Worm (Caenorhabditis elegans) whole organism, young adult: ENCODE measurements around the gene erfa-3.

ENCODE experiments used
- ama-1 ChIP-seq, 3 experiments: fragments of 150-350 bp in 1 of 3; sonication (generic microtip) in 2 of 3; optimal IDR thresholded peaks; 2 replicates each; lab custom pipeline; 2014 to 2018; ENCODE audit warnings: missing biosample characterization in 2 of 3, missing genetic modification characterization in 2 of 3, missing genetic modification reagents in 2 of 3
- dpl-1 ChIP-seq: fragments of 150-350 bp; optimal IDR thresholded peaks from 2 replicates; lab custom pipeline; 2014; ENCODE audit warnings: missing biosample characterization, missing genetic modification reagents, missing genetic modification characterization
- mxl-1 ChIP-seq: sonication (generic microtip); optimal IDR thresholded peaks from 2 replicates; lab custom pipeline; 2016; ENCODE audit warnings: missing genetic modification characterization, missing compliant biosample characterization
- nhr-90 ChIP-seq: sonication (generic microtip); optimal IDR thresholded peaks from 2 replicates; lab custom pipeline; 2016; ENCODE audit warnings: missing genotype, mild to moderate bottlenecking, missing genetic modification characterization, missing compliant biosample characterization
- snpc-4 ChIP-seq, 5 experiments: fragments of 150-350 bp in 1 of 5; sonication (generic microtip) in 4 of 5; optimal IDR thresholded peaks; 2 replicates each; lab custom pipeline; 2014 to 2018; ENCODE audit warnings: missing genetic modification characterization in 5 of 5, missing biosample characterization in 3 of 5, antibody characterized with exemption in 2 of 5, mild to moderate bottlenecking in 2 of 5, missing compliant biosample characterization in 2 of 5, missing genotype in 2 of 5, moderate library complexity in 2 of 5, missing genetic modification reagents in 1 of 5

- no peak for TF ChIP-seq nhr-90 (tag; lab: Kevin White, UChicago)
- no peak for TF ChIP-seq snpc-4 (GFP tag; optimal IDR thresholded peaks at IDR 0.05; lab: Kevin White, UChicago)
- no peak for TF ChIP-seq snpc-4 (tag; optimal IDR thresholded peaks at IDR 0.05; lab: Kevin White, UChicago)
- TF ChIP-seq ama-1 (optimal IDR thresholded peaks at IDR 0.05; lab: Kevin White, UChicago): no peak
- TF ChIP-seq ama-1 (GFP tag; optimal IDR thresholded peaks at IDR 0.05; lab: Kevin White, UChicago): no peak
- TF ChIP-seq mxl-1 (tag; lab: Kevin White, UChicago): no peak
- no peak for TF ChIP-seq dpl-1 (GFP tag; lab: Kevin White, UChicago)
These were observed 716 bp upstream of the erfa-3 start, which contains the start of gene math-33 for ce11 chrV:11113607-11114006.
